Fruit fly (Drosophila melanogaster): ENCODE data around the gene CG14511.

The CG14511 gene

DNA sequence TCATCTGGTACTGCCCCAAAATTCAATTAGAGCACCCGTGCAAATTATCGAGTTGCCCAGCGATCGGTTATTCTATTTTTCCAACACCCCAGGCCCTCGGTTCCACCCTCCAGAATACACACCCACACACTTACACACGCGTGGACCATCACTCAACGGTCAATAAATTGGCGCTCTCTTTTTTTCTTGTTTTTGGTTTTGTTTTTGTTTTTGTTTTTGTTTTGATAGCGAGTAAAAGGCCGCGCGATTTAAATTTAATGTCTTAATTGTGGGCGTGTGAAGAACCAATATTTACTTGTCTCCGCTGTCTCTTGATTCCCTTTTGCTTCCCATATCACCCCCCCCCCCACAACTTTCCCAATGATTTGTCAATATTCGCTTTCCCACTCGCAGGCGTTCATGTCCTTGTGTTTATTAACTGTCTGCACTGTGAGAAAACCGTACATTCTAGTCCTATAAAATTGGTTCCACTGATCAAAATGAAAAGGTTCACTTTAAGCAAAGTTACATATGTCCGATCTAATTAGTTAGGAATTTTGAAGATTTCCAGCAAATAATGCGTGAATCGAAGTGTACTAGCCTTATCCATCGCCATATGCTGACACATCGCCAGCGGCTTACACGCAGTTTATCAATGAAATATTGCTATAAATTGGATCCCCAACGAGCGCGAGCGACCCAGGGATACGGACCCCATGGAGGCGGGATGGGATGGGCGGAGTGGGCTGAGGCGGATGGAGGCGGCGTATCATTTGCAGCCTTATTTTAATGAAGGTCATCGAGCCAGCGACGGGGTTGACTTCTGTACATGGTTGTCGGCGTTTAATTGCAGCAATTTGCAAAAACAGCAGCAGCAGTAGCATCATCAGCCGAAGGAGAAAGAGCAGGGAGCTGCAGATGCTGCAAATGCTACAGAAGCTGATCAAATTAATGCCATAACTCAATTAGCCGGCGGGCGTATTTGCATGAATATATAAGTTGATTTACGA, 6.6 kb downstream of the CG14511 start:
- TF ChIP-seq ttk (optimal IDR thresholded peaks at IDR 0.05) (no peak), Sin3A (optimal IDR thresholded peaks at IDR 0.05) (no peak), insv (optimal IDR thresholded peaks at IDR 0.05) (no peak), psq (optimal IDR thresholded peaks at IDR 0.05) (no peak), Myc (optimal IDR thresholded peaks at IDR 0.05) (no peak), h (optimal IDR thresholded peaks at IDR 0.05) (no peak)

DNA sequence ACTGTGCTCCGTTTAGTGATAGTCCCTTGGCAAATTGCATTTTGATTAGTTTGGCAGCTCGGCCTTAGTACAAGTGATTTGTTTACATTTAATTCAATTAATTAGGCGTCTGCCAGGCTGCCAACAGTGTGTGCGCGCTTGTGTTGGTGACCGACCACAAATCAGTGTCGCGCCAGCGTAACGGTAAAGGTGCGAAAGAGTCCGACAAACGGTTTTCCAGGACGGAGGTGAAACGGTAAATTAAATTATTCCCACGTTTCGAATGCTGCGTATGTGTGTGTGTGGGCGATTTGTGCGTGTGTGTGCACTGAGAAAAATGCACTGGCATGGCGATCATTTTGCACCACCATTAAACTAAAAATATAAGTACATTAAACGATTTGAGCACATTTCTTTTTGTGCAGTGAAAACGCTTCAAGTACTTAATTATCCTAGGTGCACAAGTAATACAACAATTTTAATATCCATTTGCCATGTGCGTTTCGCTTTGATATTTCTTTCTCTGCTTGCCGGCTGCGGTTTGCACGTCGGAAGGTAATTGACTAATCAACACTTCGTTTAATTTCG, 7.6 kb downstream of the CG14511 start:
- no peak for TF ChIP-seq h (optimal IDR thresholded peaks at IDR 0.05)
- no peak for TF ChIP-seq ttk (optimal IDR thresholded peaks at IDR 0.05)

DNA sequence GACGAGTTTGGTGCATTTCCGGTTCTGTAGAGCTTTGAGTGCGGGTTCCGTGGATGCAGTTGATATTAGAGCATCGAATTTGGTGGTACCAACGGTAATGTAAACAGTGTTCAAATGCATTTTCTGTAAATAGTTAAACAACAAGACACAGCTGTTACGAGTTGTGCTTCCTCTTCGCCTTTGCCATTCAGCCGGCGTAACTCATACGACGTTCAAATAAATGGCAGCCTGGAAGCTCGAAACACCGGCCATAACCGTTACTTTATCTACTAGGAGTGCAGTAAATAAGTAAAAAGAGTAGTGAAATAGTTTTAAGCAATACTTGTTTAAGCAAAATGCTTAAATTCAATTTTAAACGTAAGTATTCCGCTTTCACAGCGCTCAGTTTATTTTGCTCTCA, 8.3 kb downstream of the CG14511 start, which contains the start of the genes Alg13 and superdeath:
Gene Alg13, minus strand, starts transcription at position 167 of the 400 bp plus-strand sequence.
Gene superdeath, plus strand, starts transcription at position 256 of the 400 bp plus-strand sequence.
- TF ChIP-seq ttk (optimal IDR thresholded peaks at IDR 0.05), result no peak
- TF ChIP-seq Myc (optimal IDR thresholded peaks at IDR 0.05), result no peak
- no peak for TF ChIP-seq insv (optimal IDR thresholded peaks at IDR 0.05)
- TF ChIP-seq psq (optimal IDR thresholded peaks at IDR 0.05), result no peak
- TF ChIP-seq h (optimal IDR thresholded peaks at IDR 0.05), result no peak

DNA sequence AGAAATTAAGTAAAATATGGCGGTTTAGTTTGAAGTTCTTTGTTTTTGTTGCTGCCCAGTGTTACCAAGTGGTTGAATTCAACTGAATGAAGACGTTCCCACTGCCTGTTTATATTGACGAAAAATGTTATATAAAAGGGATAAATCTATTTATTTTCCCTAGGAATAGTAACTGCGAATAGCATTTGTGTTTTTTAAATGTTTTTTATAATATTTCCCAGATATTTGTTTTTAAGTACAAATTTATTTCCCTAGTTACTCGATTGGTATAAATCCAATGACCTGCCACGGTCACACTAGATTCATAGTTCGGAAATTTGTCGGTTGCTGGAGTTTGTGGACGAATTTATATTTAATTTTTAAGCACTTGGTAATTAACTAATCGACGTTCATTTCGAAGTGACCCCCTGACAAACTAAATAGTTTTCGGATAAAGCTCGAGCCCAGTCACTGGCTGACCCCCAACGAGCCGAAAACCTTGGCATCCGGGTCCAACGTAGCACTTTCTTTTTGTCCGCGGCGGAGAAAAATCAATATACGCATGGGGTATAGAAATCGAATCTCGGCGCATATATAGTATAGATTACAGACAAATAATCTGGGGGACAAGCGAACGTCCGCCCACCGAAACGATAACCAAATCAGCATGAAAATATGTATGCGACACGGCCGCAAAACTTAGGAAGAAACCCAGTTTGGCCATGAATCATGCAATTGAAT, 15.6 kb downstream of the CG14511 start, which contains the start of the genes dgt6 and Vha100-1:
Gene dgt6, minus strand, starts transcription at position 71 of the 720 bp plus-strand sequence.
Gene Vha100-1, plus strand, starts transcription at position 292 of the 720 bp plus-strand sequence.
- TF ChIP-seq psq (optimal IDR thresholded peaks at IDR 0.05), result no peak
- no peak for TF ChIP-seq insv (optimal IDR thresholded peaks at IDR 0.05)
- no peak for TF ChIP-seq ttk (optimal IDR thresholded peaks at IDR 0.05)
- TF ChIP-seq Sin3A (optimal IDR thresholded peaks at IDR 0.05), result no peak
- no peak for TF ChIP-seq Myc (optimal IDR thresholded peaks at IDR 0.05)
- TF ChIP-seq h (optimal IDR thresholded peaks at IDR 0.05), result no peak

DNA sequence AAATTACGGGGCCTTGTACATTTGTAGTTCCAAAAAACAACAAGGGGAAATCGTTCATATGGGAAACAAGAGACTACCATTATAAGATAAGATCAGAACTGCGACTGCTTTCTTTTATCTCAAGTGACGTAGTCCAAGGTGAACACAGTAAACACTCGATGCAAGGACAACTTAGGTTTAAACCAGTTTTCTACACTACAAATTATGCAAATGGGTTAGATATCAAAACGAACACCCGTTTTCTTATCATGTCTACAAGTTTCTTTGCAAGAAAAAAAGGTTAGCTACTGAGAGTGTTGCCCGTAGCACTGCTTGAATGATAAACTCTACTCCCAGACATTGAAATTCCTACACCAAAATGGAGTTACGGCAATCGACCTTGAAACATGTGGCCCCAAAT, 22.6 kb downstream of the CG14511 start:
- no peak for TF ChIP-seq Myc (optimal IDR thresholded peaks at IDR 0.05)
- no peak for TF ChIP-seq psq (optimal IDR thresholded peaks at IDR 0.05)
- TF ChIP-seq insv (optimal IDR thresholded peaks at IDR 0.05), result no peak
- no peak for TF ChIP-seq Sin3A (optimal IDR thresholded peaks at IDR 0.05)
- no peak for TF ChIP-seq ttk (optimal IDR thresholded peaks at IDR 0.05)
- no peak for TF ChIP-seq h (optimal IDR thresholded peaks at IDR 0.05)

DNA sequence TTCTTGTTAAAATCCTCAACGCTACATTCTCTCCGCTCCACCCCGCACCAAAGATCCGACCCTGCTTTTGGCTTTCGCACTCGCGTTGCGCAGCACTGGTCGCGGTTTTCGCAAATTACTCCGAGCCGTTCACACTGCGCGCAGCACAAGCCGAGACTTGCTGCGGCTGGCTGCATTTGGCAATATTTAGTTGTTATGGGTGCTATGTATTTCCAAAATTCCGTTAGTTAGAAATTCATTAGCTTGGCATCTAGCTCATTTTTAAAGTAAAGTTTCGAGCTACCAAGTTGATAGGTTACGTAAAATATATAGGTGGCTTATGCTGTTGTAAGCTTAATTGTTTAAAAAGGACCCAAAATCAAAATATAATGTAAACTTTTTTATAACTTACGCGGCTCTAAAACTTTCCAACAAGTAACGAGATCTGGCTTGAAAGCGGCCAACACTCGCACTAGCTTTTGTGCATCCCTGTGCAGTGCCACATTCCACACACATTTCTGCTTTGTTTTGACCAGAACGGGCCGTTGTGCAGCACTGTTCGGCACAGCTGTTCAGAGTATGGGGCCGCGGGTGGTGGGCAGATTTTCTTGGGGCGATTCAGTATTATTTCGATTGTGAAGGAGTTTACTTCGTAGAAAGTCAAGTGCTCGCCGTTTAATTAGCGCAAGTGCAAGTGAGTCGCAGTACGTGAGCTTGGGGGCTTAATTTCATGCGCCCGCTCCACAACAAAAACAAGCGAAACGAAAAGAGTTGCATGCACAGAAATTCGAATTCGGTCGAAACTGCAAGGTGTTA, 23.7 kb downstream of the CG14511 start, which contains the start of the genes yem and Ctl2:
Gene yem, minus strand, starts transcription at position 63 of the 795 bp plus-strand sequence.
Gene Ctl2, plus strand, starts transcription at position 554 of the 795 bp plus-strand sequence.
- peak; percentile 70 for TF ChIP-seq Sin3A (optimal IDR thresholded peaks at IDR 0.05)
- TF ChIP-seq Myc (optimal IDR thresholded peaks at IDR 0.05), result no peak
- TF ChIP-seq h (optimal IDR thresholded peaks at IDR 0.05), result no peak

DNA sequence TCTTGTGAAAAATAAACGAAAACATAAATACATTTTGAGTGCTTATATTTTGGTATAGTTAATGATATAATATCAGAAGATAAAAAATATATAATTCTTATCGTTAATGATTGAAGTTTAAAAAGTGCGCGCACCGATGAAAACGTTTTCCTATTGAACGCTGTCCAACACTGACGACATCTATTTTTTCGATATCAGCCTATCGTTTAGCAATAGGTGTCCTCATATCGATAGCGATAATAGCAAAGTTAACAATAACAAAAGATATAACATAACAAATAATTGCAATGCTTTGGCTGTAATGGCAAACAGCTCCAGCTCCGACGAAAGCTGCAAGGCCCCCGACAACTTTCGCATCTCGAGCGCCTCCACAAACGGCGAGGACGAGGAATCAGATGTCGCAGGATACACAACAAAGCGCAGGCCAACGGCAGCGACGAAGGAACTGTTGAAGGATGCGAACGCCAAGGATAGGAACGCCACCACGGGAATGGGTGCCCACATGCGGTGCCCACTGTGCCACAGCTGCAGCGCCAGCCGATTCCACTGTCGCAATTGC, 30.4 kb downstream of the CG14511 start, which contains the start of gene Atg14:
Gene Atg14, plus strand, starts transcription at position 225 of the 559 bp plus-strand sequence.
- TF ChIP-seq ttk (optimal IDR thresholded peaks at IDR 0.05) (no peak), Sin3A (optimal IDR thresholded peaks at IDR 0.05) (no peak), h (optimal IDR thresholded peaks at IDR 0.05) (no peak), Myc (optimal IDR thresholded peaks at IDR 0.05) (no peak), psq (optimal IDR thresholded peaks at IDR 0.05) (no peak), insv (optimal IDR thresholded peaks at IDR 0.05) (no peak)

DNA sequence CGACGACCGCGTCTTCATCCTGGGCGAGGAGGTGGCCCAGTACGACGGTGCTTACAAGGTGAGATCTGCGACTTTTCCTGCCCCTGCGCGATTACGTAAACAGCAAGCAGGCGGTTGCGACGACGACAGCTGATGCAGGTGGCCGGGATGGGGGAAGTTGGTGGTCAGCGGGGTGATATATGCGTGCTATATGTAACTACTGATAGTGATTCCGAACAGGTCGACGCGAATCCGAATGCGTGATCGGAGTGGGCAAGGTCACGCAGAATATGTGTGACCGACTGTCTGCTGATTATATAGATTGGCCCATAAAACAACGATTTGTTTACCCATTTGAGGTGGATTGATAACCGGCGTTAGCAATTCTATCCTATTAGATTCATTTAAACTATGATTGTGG, 33.3 kb downstream of the CG14511 start:
- TF ChIP-seq psq (optimal IDR thresholded peaks at IDR 0.05), result no peak
- no peak for TF ChIP-seq Sin3A (optimal IDR thresholded peaks at IDR 0.05)
- no peak for TF ChIP-seq h (optimal IDR thresholded peaks at IDR 0.05)
- no peak for TF ChIP-seq Myc (optimal IDR thresholded peaks at IDR 0.05)
- TF ChIP-seq ttk (optimal IDR thresholded peaks at IDR 0.05), result no peak
- TF ChIP-seq insv (optimal IDR thresholded peaks at IDR 0.05), result no peak

DNA sequence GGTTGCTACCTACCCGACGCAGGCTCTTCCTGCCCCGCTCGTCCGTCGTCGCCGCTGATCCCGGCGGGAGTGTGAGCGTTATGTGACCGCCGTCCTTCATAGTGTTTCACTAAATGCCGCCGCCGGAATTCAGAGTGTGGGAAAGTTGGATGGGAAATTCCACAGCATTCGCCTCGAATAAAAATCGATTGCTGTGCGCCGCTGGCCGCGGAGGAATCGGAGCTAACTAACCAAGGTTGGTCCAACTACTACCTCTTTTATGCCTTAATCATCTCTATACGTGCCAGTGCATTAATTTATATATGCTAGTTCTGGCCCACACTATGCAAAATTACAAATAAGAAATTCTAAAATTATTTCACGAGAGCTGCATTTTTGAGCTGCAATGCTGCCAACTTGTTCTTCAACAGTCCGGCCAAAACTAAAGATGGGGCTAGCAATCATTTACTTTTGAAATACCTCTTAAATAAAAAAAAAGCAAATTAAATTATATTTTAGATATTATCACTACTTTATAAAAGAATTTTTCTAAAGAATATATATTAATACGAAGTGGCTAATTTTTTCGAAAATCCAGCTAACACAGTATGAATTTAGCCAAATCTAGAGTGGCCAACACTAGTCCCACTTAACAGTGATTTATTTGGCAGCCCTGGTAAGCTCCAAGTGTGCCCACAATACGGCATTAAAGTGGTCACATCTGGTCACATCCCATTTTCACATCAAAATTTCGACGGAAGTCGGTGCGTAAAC, 34.1 kb downstream of the CG14511 start, which contains the start of the genes alpha-Man-Ib and Pdhb:
Gene alpha-Man-Ib, minus strand, starts transcription at position 425 of the 753 bp plus-strand sequence.
Gene Pdhb, plus strand, starts transcription at position 674 of the 753 bp plus-strand sequence.
- TF ChIP-seq ttk (optimal IDR thresholded peaks at IDR 0.05) (no peak), insv (optimal IDR thresholded peaks at IDR 0.05) (no peak), Myc (optimal IDR thresholded peaks at IDR 0.05) (no peak), h (optimal IDR thresholded peaks at IDR 0.05) (no peak), Sin3A (optimal IDR thresholded peaks at IDR 0.05) (no peak), psq (optimal IDR thresholded peaks at IDR 0.05) (no peak)

DNA sequence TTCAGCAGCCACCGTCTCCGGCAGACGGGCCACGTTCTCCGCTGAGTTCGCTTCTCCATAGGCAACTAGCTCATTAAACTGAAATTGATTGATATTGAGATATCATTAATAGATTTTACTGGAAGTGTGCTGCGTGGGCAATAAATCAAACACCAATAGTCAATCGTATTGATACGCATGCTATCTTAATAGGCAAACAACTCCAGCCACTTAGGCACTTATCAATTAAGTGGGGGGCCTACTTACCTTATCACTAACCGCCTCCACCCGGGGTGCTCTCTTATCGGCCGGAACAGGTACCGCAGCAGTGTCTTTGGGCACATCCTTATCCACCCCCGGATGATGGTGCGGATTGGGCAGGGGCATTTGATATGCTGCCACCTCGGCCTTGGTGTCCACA, 34.9 kb downstream of the CG14511 start:
- TF ChIP-seq Sin3A (optimal IDR thresholded peaks at IDR 0.05), result no peak
- TF ChIP-seq ttk (optimal IDR thresholded peaks at IDR 0.05), result no peak
- no peak for TF ChIP-seq insv (optimal IDR thresholded peaks at IDR 0.05)
- TF ChIP-seq psq (optimal IDR thresholded peaks at IDR 0.05), result no peak
- TF ChIP-seq Myc (optimal IDR thresholded peaks at IDR 0.05), result no peak
- no peak for TF ChIP-seq h (optimal IDR thresholded peaks at IDR 0.05)

All from Kc167 (cell line).